Fruit fly (Drosophila melanogaster) whole organism, embryonic: ENCODE results near the gene MAGE.

ENCODE experiments used
- Adf1 ChIP-seq: fragments of 200-800 bp; sonication (Bioruptor generic); IDR thresholded peaks from 2 replicates; pipeline ENCODE4 v1.3.6; 2022; ENCODE audit warnings: missing biosample characterization, missing genetic modification characterization
- Atf3 ChIP-seq: fragments of 200-800 bp; sonication (Bioruptor generic); optimal IDR thresholded peaks from 3 replicates; lab custom pipeline; 2016; ENCODE audit warnings: missing biosample characterization, missing genetic modification characterization
- BEAF-32 ChIP-seq: fragments of 200-800 bp; sonication (Bioruptor generic); optimal IDR thresholded peaks from 3 replicates; lab custom pipeline; 2017; ENCODE audit warnings: missing biosample characterization, missing genetic modification characterization, mild to moderate bottlenecking, moderate library complexity, missing genetic modification reagents
- BtbVII ChIP-seq: fragments of 200-800 bp; sonication (Bioruptor generic); optimal IDR thresholded peaks from 3 replicates; lab custom pipeline; 2017; ENCODE audit warnings: missing biosample characterization, mild to moderate bottlenecking, missing genetic modification characterization
- Bteb2 ChIP-seq: fragments of 200-800 bp; sonication (Bioruptor generic); optimal IDR thresholded peaks from 2 replicates; lab custom pipeline; 2016; ENCODE audit warnings: missing biosample characterization, missing genetic modification characterization
- CG11247 ChIP-seq: fragments of 200-800 bp; sonication (Bioruptor generic); IDR thresholded peaks from 2 replicates; pipeline ENCODE4 v1.3.6; 2022; ENCODE audit warnings: missing biosample characterization, missing genetic modification characterization
- CG11695 ChIP-seq: fragments of 200-800 bp; sonication (Bioruptor generic); IDR thresholded peaks from 3 replicates; pipeline ENCODE4 v1.3.6; 2022; ENCODE audit warnings: missing biosample characterization, missing genetic modification characterization
- CG12219 ChIP-seq: fragments of 200-800 bp; sonication (Bioruptor generic); optimal IDR thresholded peaks from 3 replicates; lab custom pipeline; 2018; ENCODE audit warnings: missing biosample characterization, mild to moderate bottlenecking, missing genetic modification characterization
- CG1647 ChIP-seq: fragments of 200-800 bp; sonication (Bioruptor generic); optimal IDR thresholded peaks from 3 replicates; lab custom pipeline; 2016; ENCODE audit warnings: missing biosample characterization, missing genetic modification characterization
- CG16779 ChIP-seq: fragments of 200-800 bp; sonication (Bioruptor generic); IDR thresholded peaks from 2 replicates; pipeline ENCODE4 v1.3.6; 2022; ENCODE audit warnings: missing biosample characterization, missing genetic modification characterization
- CG16813 ChIP-seq: fragments of 200-800 bp; sonication (Bioruptor generic); IDR thresholded peaks from 3 replicates; pipeline ENCODE4 v1.3.6; 2022; ENCODE audit warnings: missing biosample characterization, missing genetic modification characterization; ENCODE audit not compliant: partially characterized antibody
- CG17568 ChIP-seq: fragments of 200-800 bp; sonication (Bioruptor generic); optimal IDR thresholded peaks from 2 replicates; lab custom pipeline; 2018; ENCODE audit warnings: missing biosample characterization, mild to moderate bottlenecking, missing genetic modification characterization, moderate library complexity
- CG17912 ChIP-seq: fragments of 200-800 bp; sonication (Bioruptor generic); optimal IDR thresholded peaks from 2 replicates; lab custom pipeline; 2018; ENCODE audit warnings: missing biosample characterization, mild to moderate bottlenecking, missing genetic modification characterization
- CG18764 ChIP-seq: fragments of 200-800 bp; sonication (Bioruptor generic); optimal IDR thresholded peaks from 3 replicates; lab custom pipeline; 2016; ENCODE audit warnings: missing biosample characterization, missing genetic modification characterization
- CG2199 ChIP-seq: fragments of 200-800 bp; sonication (Bioruptor generic); IDR thresholded peaks from 3 replicates; pipeline ENCODE4 v1.3.6; 2022; ENCODE audit warnings: missing biosample characterization, missing genetic modification characterization
- CG2712 ChIP-seq: fragments of 200-800 bp; optimal IDR thresholded peaks from 3 replicates; lab custom pipeline; 2019; ENCODE audit warnings: missing biosample characterization, mild to moderate bottlenecking, missing genetic modification characterization, moderate library complexity
- CG33557 ChIP-seq: fragments of 200-800 bp; sonication (Bioruptor generic); optimal IDR thresholded peaks from 2 replicates; lab custom pipeline; 2019; ENCODE audit warnings: missing biosample characterization, mild to moderate bottlenecking, missing genetic modification characterization, moderate library complexity
- CG3407 ChIP-seq: fragments of 200-800 bp; sonication (Bioruptor generic); optimal IDR thresholded peaks from 2 replicates; lab custom pipeline; 2018; ENCODE audit warnings: missing biosample characterization, mild to moderate bottlenecking, missing genetic modification characterization
- CG4617 ChIP-seq: fragments of 200-800 bp; sonication (Bioruptor generic); optimal IDR thresholded peaks from 3 replicates; lab custom pipeline; 2016; ENCODE audit warnings: missing biosample characterization, missing genetic modification characterization, borderline replicate concordance
- CG8765 ChIP-seq: fragments of 200-800 bp; sonication (Bioruptor generic); IDR thresholded peaks from 2 replicates; pipeline ENCODE4 v1.3.6; 2022; ENCODE audit warnings: missing biosample characterization, missing genetic modification characterization
- Dbx ChIP-seq: fragments of 200-800 bp; sonication (Bioruptor generic); IDR thresholded peaks from 3 replicates; pipeline ENCODE4 v1.3.6; 2022; ENCODE audit warnings: missing biosample characterization, missing genetic modification characterization
- E2f2 ChIP-seq: fragments of 200-800 bp; sonication (Bioruptor generic); IDR thresholded peaks from 2 replicates; pipeline ENCODE4 v1.3.6; 2022; ENCODE audit warnings: missing biosample characterization, missing genetic modification characterization
- Eip74EF ChIP-seq, 2 experiments: fragments of 200-800 bp in 1 of 2; fragments of >200 bp in 1 of 2; sonication (Bioruptor generic) in 1 of 2; optimal IDR thresholded peaks; 2 replicates each; lab custom pipeline; 2017 to 2019; ENCODE audit warnings: missing biosample characterization in 2 of 2, missing genetic modification characterization in 2 of 2, mild to moderate bottlenecking in 1 of 2, moderate library complexity in 1 of 2
- H2.0 ChIP-seq: fragments of 200-800 bp; sonication (Bioruptor generic); IDR thresholded peaks from 2 replicates; pipeline ENCODE4 v1.3.6; 2022; ENCODE audit warnings: missing biosample characterization, missing genetic modification characterization
- Hr39 ChIP-seq: fragments of >200 bp; optimal IDR thresholded peaks from 2 replicates; lab custom pipeline; 2017
- Jarid2 ChIP-seq: fragments of 200-800 bp; sonication (Bioruptor generic); optimal IDR thresholded peaks from 3 replicates; lab custom pipeline; 2017; ENCODE audit warnings: mild to moderate bottlenecking, missing biosample characterization, missing genetic modification reagents, missing genetic modification characterization
- Nf-YC ChIP-seq: fragments of 200-800 bp; optimal IDR thresholded peaks from 3 replicates; lab custom pipeline; 2019; ENCODE audit warnings: missing biosample characterization, mild to moderate bottlenecking, missing genetic modification characterization, moderate library complexity
- NfI ChIP-seq: fragments of 200-800 bp; sonication (Bioruptor generic); optimal IDR thresholded peaks from 3 replicates; lab custom pipeline; 2018; ENCODE audit warnings: missing biosample characterization, mild to moderate bottlenecking, missing genetic modification characterization, moderate library complexity
- Ptx1 ChIP-seq: fragments of 200-800 bp; sonication (Bioruptor generic); IDR thresholded peaks from 2 replicates; pipeline ENCODE4 v1.3.6; 2022; ENCODE audit warnings: missing biosample characterization, missing genetic modification characterization
- Sry-β ChIP-seq: fragments of 200-800 bp; sonication (Bioruptor generic); optimal IDR thresholded peaks from 2 replicates; lab custom pipeline; 2018; ENCODE audit warnings: missing biosample characterization, mild to moderate bottlenecking, missing genetic modification characterization, moderate library complexity
- ash1 ChIP-seq: fragments of 200-800 bp; sonication (Bioruptor generic); optimal IDR thresholded peaks from 2 replicates; lab custom pipeline; 2018; ENCODE audit warnings: missing biosample characterization, mild to moderate bottlenecking, missing genetic modification characterization
- bowl ChIP-seq: fragments of 200-800 bp; sonication (Bioruptor generic); IDR thresholded peaks from 2 replicates; pipeline ENCODE4 v1.3.6; 2022; ENCODE audit warnings: missing biosample characterization, missing genetic modification characterization
- cas ChIP-seq: fragments of 200-800 bp; sonication (Bioruptor generic); IDR thresholded peaks from 2 replicates; pipeline ENCODE4 v1.3.6; 2022; ENCODE audit warnings: missing biosample characterization, missing genetic modification characterization
- da ChIP-seq: fragments of 200-800 bp; sonication (Bioruptor generic); optimal IDR thresholded peaks from 2 replicates; lab custom pipeline; 2016; ENCODE audit warnings: missing biosample characterization, missing genetic modification characterization
- ems ChIP-seq: fragments of 200-800 bp; sonication (Bioruptor generic); optimal IDR thresholded peaks from 3 replicates; lab custom pipeline; 2016; ENCODE audit warnings: missing biosample characterization, missing genetic modification characterization
- eve ChIP-seq, 2 experiments: fragments of >200 bp; optimal IDR thresholded peaks; 2 replicates each; lab custom pipeline; 2017; ENCODE audit warnings: missing biosample characterization in 2 of 2, missing genetic modification characterization in 2 of 2
- eyg ChIP-seq: fragments of 200-800 bp; sonication (Bioruptor generic); optimal IDR thresholded peaks from 3 replicates; lab custom pipeline; 2016; ENCODE audit warnings: missing biosample characterization, missing genetic modification characterization
- fd64A ChIP-seq: fragments of 200-800 bp; sonication (Bioruptor generic); optimal IDR thresholded peaks from 3 replicates; lab custom pipeline; 2018; ENCODE audit warnings: missing biosample characterization, mild to moderate bottlenecking, missing genetic modification characterization
- gt ChIP-seq: fragments of 200-800 bp; sonication (Bioruptor generic); IDR thresholded peaks from 2 replicates; pipeline ENCODE4 v1.3.6; 2022; ENCODE audit warnings: missing biosample characterization, missing genetic modification characterization
- ham ChIP-seq: fragments of 200-800 bp; sonication (Bioruptor generic); IDR thresholded peaks from 2 replicates; pipeline ENCODE4 v1.3.6; 2022; ENCODE audit warnings: missing biosample characterization, missing genetic modification characterization
- nerfin-2 ChIP-seq: fragments of 200-800 bp; sonication (Bioruptor generic); IDR thresholded peaks from 2 replicates; pipeline ENCODE4 v1.3.6; 2022; ENCODE audit warnings: missing biosample characterization, missing genetic modification characterization; ENCODE audit not compliant: partially characterized antibody
- onecut ChIP-seq: fragments of 200-800 bp; sonication (Bioruptor generic); IDR thresholded peaks from 2 replicates; pipeline ENCODE4 v1.3.6; 2022; ENCODE audit warnings: missing biosample characterization, missing genetic modification characterization
- pb ChIP-seq: fragments of 200-800 bp; sonication (Bioruptor generic); optimal IDR thresholded peaks from 3 replicates; lab custom pipeline; 2016; ENCODE audit warnings: missing biosample characterization, missing genetic modification characterization
- pfk ChIP-seq: fragments of 200-800 bp; sonication (Bioruptor generic); optimal IDR thresholded peaks from 2 replicates; lab custom pipeline; 2018; ENCODE audit warnings: missing biosample characterization, mild to moderate bottlenecking, missing genetic modification characterization, moderate library complexity
- pnt ChIP-seq: fragments of 200-800 bp; sonication (Bioruptor generic); optimal IDR thresholded peaks from 3 replicates; lab custom pipeline; 2016; ENCODE audit warnings: missing biosample characterization, missing genetic modification characterization
- pros ChIP-seq: fragments of 200-800 bp; sonication (Bioruptor generic); optimal IDR thresholded peaks from 3 replicates; lab custom pipeline; 2019; ENCODE audit warnings: missing biosample characterization, mild to moderate bottlenecking, missing genetic modification characterization, moderate library complexity
- schlank ChIP-seq: fragments of 200-800 bp; sonication (Bioruptor generic); optimal IDR thresholded peaks from 2 replicates; lab custom pipeline; 2018; ENCODE audit warnings: missing biosample characterization, mild to moderate bottlenecking, missing genetic modification characterization
- sd ChIP-seq: fragments of 200-800 bp; sonication (Bioruptor generic); optimal IDR thresholded peaks from 3 replicates; lab custom pipeline; 2018; ENCODE audit warnings: missing biosample characterization, mild to moderate bottlenecking, missing genetic modification characterization, moderate library complexity
- stwl ChIP-seq: fragments of 200-800 bp; sonication (Bioruptor generic); optimal IDR thresholded peaks from 3 replicates; lab custom pipeline; 2018; ENCODE audit warnings: missing biosample characterization, mild to moderate bottlenecking, missing genetic modification characterization, moderate library complexity
- tap ChIP-seq: fragments of 200-800 bp; optimal IDR thresholded peaks from 3 replicates; lab custom pipeline; 2019; ENCODE audit warnings: missing biosample characterization, mild to moderate bottlenecking, missing genetic modification characterization, moderate library complexity
- zf30C ChIP-seq: fragments of 200-800 bp; sonication (Bioruptor generic); optimal IDR thresholded peaks from 3 replicates; lab custom pipeline; 2018; ENCODE audit warnings: missing biosample characterization, mild to moderate bottlenecking, missing genetic modification characterization

Gene MAGE

dm6 chr3R:7127966-7128365 is 27.0 kb downstream of the MAGE start, which contains the start of gene CG10068 (continued):
- no peak for TF ChIP-seq pfk (GFP tag; lab: Kevin White, UChicago)
- peak; percentile 87 for TF ChIP-seq Dbx (GFP tag; lab: Robert Waterston, UW)
- no peak for TF ChIP-seq ash1 (GFP tag; lab: Kevin White, UChicago)
- TF ChIP-seq Hr39: no peak
- peak; percentile 78 for TF ChIP-seq CG4617 (GFP tag; lab: Kevin White, UChicago)
- peak; percentile 90 for TF ChIP-seq Ptx1 (GFP tag; lab: Robert Waterston, UW)
- TF ChIP-seq E2f2 (GFP tag; lab: Robert Waterston, UW): peak; percentile 70
- TF ChIP-seq zf30C (GFP tag; lab: Kevin White, UChicago): peak; percentile 18
- TF ChIP-seq CG8765 (GFP tag; lab: Robert Waterston, UW): peak; percentile 89
- no peak for TF ChIP-seq nerfin-2 (GFP tag; lab: Robert Waterston, UW)
- peak; percentile 79 for TF ChIP-seq CG33557
- TF ChIP-seq CG1647 (GFP tag; lab: Kevin White, UChicago): peak; percentile 75
- TF ChIP-seq Bteb2 (GFP tag; lab: Kevin White, UChicago): peak; percentile 81
- TF ChIP-seq onecut (GFP tag; lab: Robert Waterston, UW): peak; percentile 80
- peak; percentile 84 for TF ChIP-seq Atf3 (GFP tag; lab: Kevin White, UChicago)
- TF ChIP-seq NfI: peak; percentile 88
- peak; percentile 38; the same call in 1 of the 3 replicates for TF ChIP-seq CG16813 (GFP tag; lab: Robert Waterston, UW)
- TF ChIP-seq CG17912 (GFP tag; lab: Kevin White, UChicago): peak; percentile 22
- TF ChIP-seq BEAF-32: peak; percentile 44
- peak; percentile 23 for TF ChIP-seq pros
- peak; percentile 29 for TF ChIP-seq Jarid2 (GFP tag; lab: Kevin White, UChicago)
- peak; percentile 86 for TF ChIP-seq gt (GFP tag; lab: Robert Waterston, UW)
- TF ChIP-seq bowl (GFP tag; lab: Robert Waterston, UW): peak; percentile 87
- peak; percentile 77 for TF ChIP-seq tap (tag; lab: Kevin White, UChicago)
- TF ChIP-seq schlank (tag; lab: Kevin White, UChicago): peak; percentile 45
- TF ChIP-seq eve (GFP tag; optimal IDR thresholded peaks at IDR 0.05; lab: Kevin White, UChicago): no peak
- peak; percentile 79 for TF ChIP-seq CG3407
- TF ChIP-seq eyg (GFP tag; lab: Kevin White, UChicago): peak; percentile 79
- TF ChIP-seq CG17568 (GFP tag; lab: Kevin White, UChicago): peak; percentile 75
- peak; percentile 73 for TF ChIP-seq fd64A (GFP tag; lab: Kevin White, UChicago)
- peak; percentile 55 for TF ChIP-seq sd (tag; lab: Kevin White, UChicago)
- TF ChIP-seq Sry-β (GFP tag; lab: Kevin White, UChicago): no peak
- peak; percentile 97 for TF ChIP-seq CG2199 (GFP tag; lab: Robert Waterston, UW)
- TF ChIP-seq ham (GFP tag; lab: Robert Waterston, UW): no peak
- peak; percentile 75 for TF ChIP-seq Nf-YC (tag; lab: Kevin White, UChicago)
- TF ChIP-seq Adf1 (GFP tag; lab: Robert Waterston, UW): peak; percentile 53; the same call in 1 of the 2 replicates
- TF ChIP-seq BtbVII (GFP tag; lab: Kevin White, UChicago): peak; percentile 81
- TF ChIP-seq pb (GFP tag; lab: Kevin White, UChicago): peak; percentile 61
- TF ChIP-seq cas (GFP tag; lab: Robert Waterston, UW): peak; percentile 65
- TF ChIP-seq CG12219 (GFP tag; lab: Kevin White, UChicago): peak; percentile 79
- peak; percentile 84 for TF ChIP-seq CG18764 (GFP tag; lab: Kevin White, UChicago)
- TF ChIP-seq CG16779: peak; percentile 80; the same call in 1 of the 2 replicates
- peak; percentile 93 for TF ChIP-seq CG11695 (GFP tag; lab: Robert Waterston, UW)
- peak; percentile 72 for TF ChIP-seq pnt (GFP tag; lab: Kevin White, UChicago)
- peak; percentile 95 for TF ChIP-seq CG2712 (tag; lab: Kevin White, UChicago)
- peak; percentile 98 for TF ChIP-seq stwl (tag; lab: Kevin White, UChicago)
- peak; percentile 28 for TF ChIP-seq da (GFP tag; lab: Kevin White, UChicago)
- TF ChIP-seq ems (GFP tag; lab: Kevin White, UChicago): peak; percentile 88
- TF ChIP-seq Eip74EF (GFP tag; optimal IDR thresholded peaks at IDR 0.05; lab: Kevin White, UChicago): peak in 1 of 2 experiments; percentile 74
- TF ChIP-seq CG11247 (GFP tag; lab: Robert Waterston, UW): peak; percentile 85
- peak; percentile 92 for TF ChIP-seq H2.0
